Worm (Caenorhabditis elegans) whole organism, L2 larva: ENCODE data around the gene C12D8.9.

Experiments
- C34F6.9 ChIP-seq: fragments of 150-350 bp; optimal IDR thresholded peaks from 2 replicates; lab custom pipeline; 2014; ENCODE audit warnings: missing biosample characterization, missing genetic modification characterization
- F13H6.1 ChIP-seq: sonication (generic microtip); optimal IDR thresholded peaks from 2 replicates; lab custom pipeline; 2016; ENCODE audit warnings: missing genetic modification characterization, missing compliant biosample characterization
- R02D3.7 ChIP-seq: fragments of 150-350 bp; optimal IDR thresholded peaks from 2 replicates; lab custom pipeline; 2014; ENCODE audit warnings: missing biosample characterization, missing genetic modification characterization
- Y55F3AM.14 ChIP-seq: fragments of 200-800 bp; sonication (Bioruptor generic); optimal IDR thresholded peaks from 2 replicates; lab custom pipeline; 2018; ENCODE audit warnings: mild to moderate bottlenecking, missing genetic modification characterization, missing compliant biosample characterization
- alr-1 ChIP-seq: fragments of 150-350 bp; optimal IDR thresholded peaks from 2 replicates; lab custom pipeline; 2014; ENCODE audit warnings: missing biosample characterization, missing genetic modification characterization
- aly-2 ChIP-seq: fragments of 150-350 bp; optimal IDR thresholded peaks from 2 replicates; lab custom pipeline; 2014; ENCODE audit warnings: missing biosample characterization, missing genetic modification characterization
- ama-1 ChIP-seq: fragments of 150-350 bp; optimal IDR thresholded peaks from 2 replicates; lab custom pipeline; 2018; ENCODE audit warnings: inconsistent platforms
- blmp-1 ChIP-seq: sonication (generic microtip); optimal IDR thresholded peaks from 2 replicates; lab custom pipeline; 2017; ENCODE audit warnings: missing genetic modification characterization, mild to moderate bottlenecking, missing compliant biosample characterization, antibody characterized with exemption, moderate library complexity; ENCODE audit not compliant: insufficient read depth
- ceh-82 ChIP-seq: fragments of 150-350 bp; optimal IDR thresholded peaks from 2 replicates; lab custom pipeline; 2014; ENCODE audit warnings: missing biosample characterization, missing genetic modification characterization
- crh-2 ChIP-seq: sonication (generic microtip); optimal IDR thresholded peaks from 2 replicates; lab custom pipeline; 2017; ENCODE audit warnings: missing biosample characterization, missing genetic modification characterization
- dmd-4 ChIP-seq: sonication (generic microtip); optimal IDR thresholded peaks from 2 replicates; lab custom pipeline; 2017; ENCODE audit warnings: missing biosample characterization, missing genetic modification characterization
- egl-27 ChIP-seq: sonication (generic microtip); optimal IDR thresholded peaks from 3 replicates; lab custom pipeline; 2017; ENCODE audit warnings: missing biosample characterization, missing genetic modification reagents, missing genetic modification characterization
- elt-1 ChIP-seq: fragments of 150-350 bp; optimal IDR thresholded peaks from 2 replicates; lab custom pipeline; 2014; ENCODE audit warnings: missing biosample characterization, missing genetic modification characterization
- fos-1 ChIP-seq: fragments of 150-350 bp; optimal IDR thresholded peaks from 2 replicates; lab custom pipeline; 2014; ENCODE audit warnings: missing biosample characterization, missing genetic modification characterization
- lin-11 ChIP-seq: fragments of 150-350 bp; sonication (generic microtip); optimal IDR thresholded peaks from 2 replicates; lab custom pipeline; 2014; ENCODE audit warnings: missing biosample characterization, missing genetic modification characterization, inconsistent platforms, mixed read lengths
- lin-13 ChIP-seq: fragments of 150-350 bp; optimal IDR thresholded peaks from 2 replicates; lab custom pipeline; 2014; ENCODE audit warnings: missing biosample characterization, missing genetic modification reagents, missing genetic modification characterization
- lin-39 ChIP-seq: fragments of 150-350 bp; optimal IDR thresholded peaks from 2 replicates; lab custom pipeline; 2014; ENCODE audit warnings: missing biosample characterization, missing genetic modification reagents, missing genetic modification characterization
- lsy-2 ChIP-seq, 2 experiments: fragments of 150-350 bp in 1 of 2; sonication (generic microtip) in 1 of 2; optimal IDR thresholded peaks; 2 replicates each; lab custom pipeline; 2014 to 2017; ENCODE audit warnings: missing biosample characterization in 2 of 2, missing genetic modification characterization in 2 of 2
- mab-5 ChIP-seq: fragments of 150-350 bp; optimal IDR thresholded peaks from 2 replicates; lab custom pipeline; 2014; ENCODE audit warnings: missing biosample characterization, missing genetic modification characterization
- mbf-1 ChIP-seq: sonication (generic microtip); optimal IDR thresholded peaks from 2 replicates; lab custom pipeline; 2017; ENCODE audit warnings: missing biosample characterization, missing genetic modification characterization
- mdl-1 ChIP-seq, 2 experiments: fragments of 150-350 bp in 1 of 2; sonication (generic microtip) in 1 of 2; optimal IDR thresholded peaks; 2 replicates each; lab custom pipeline; 2017; ENCODE audit warnings: missing biosample characterization in 2 of 2, missing genetic modification characterization in 2 of 2
- nhr-10 ChIP-seq: sonication (generic microtip); optimal IDR thresholded peaks from 2 replicates; lab custom pipeline; 2017; ENCODE audit warnings: missing biosample characterization, missing genetic modification characterization
- nhr-12 ChIP-seq: fragments of 150-350 bp; optimal IDR thresholded peaks from 2 replicates; lab custom pipeline; 2014; ENCODE audit warnings: missing biosample characterization, missing genetic modification characterization
- nhr-129 ChIP-seq: fragments of 150-350 bp; optimal IDR thresholded peaks from 2 replicates; lab custom pipeline; 2014; ENCODE audit warnings: missing biosample characterization, missing genetic modification characterization
- nhr-21 ChIP-seq: fragments of 150-350 bp; optimal IDR thresholded peaks from 2 replicates; lab custom pipeline; 2014; ENCODE audit warnings: missing biosample characterization, missing genetic modification characterization
- nhr-23 ChIP-seq: fragments of 150-350 bp; optimal IDR thresholded peaks from 2 replicates; lab custom pipeline; 2014; ENCODE audit warnings: missing biosample characterization, missing genetic modification reagents, missing genetic modification characterization
- nhr-6 ChIP-seq: fragments of 150-350 bp; optimal IDR thresholded peaks from 2 replicates; lab custom pipeline; 2014; ENCODE audit warnings: missing biosample characterization, missing genetic modification characterization
- nhr-77 ChIP-seq: fragments of 150-350 bp; optimal IDR thresholded peaks from 2 replicates; lab custom pipeline; 2014; ENCODE audit warnings: missing biosample characterization, missing genetic modification characterization
- peb-1 ChIP-seq: fragments of 150-350 bp; optimal IDR thresholded peaks from 2 replicates; lab custom pipeline; 2014; ENCODE audit warnings: missing biosample characterization, missing genetic modification characterization
- sem-4 ChIP-seq: fragments of 150-350 bp; optimal IDR thresholded peaks from 2 replicates; lab custom pipeline; 2014; ENCODE audit warnings: missing biosample characterization, missing genetic modification reagents, missing genetic modification characterization
- skn-1 ChIP-seq: sonication (generic microtip); optimal IDR thresholded peaks from 2 replicates; lab custom pipeline; 2017; ENCODE audit warnings: missing biosample characterization, missing genetic modification characterization
- sma-3 ChIP-seq: sonication (generic microtip); optimal IDR thresholded peaks from 2 replicates; lab custom pipeline; 2016; ENCODE audit warnings: missing genetic modification reagents, missing genetic modification characterization, missing compliant biosample characterization
- sma-9 ChIP-seq, 2 experiments: fragments of 150-350 bp in 1 of 2; sonication (generic microtip) in 1 of 2; optimal IDR thresholded peaks; 2 replicates each; lab custom pipeline; 2014 to 2016; ENCODE audit warnings: missing genetic modification characterization in 2 of 2, mild to moderate bottlenecking in 1 of 2, missing biosample characterization in 1 of 2, missing compliant biosample characterization in 1 of 2, missing genetic modification reagents in 1 of 2, moderate library complexity in 1 of 2
- snpc-4 ChIP-seq: fragments of 150-350 bp; optimal IDR thresholded peaks from 2 replicates; lab custom pipeline; 2014; ENCODE audit warnings: missing biosample characterization, missing genetic modification characterization
- unc-39 ChIP-seq: fragments of 150-350 bp; optimal IDR thresholded peaks from 2 replicates; lab custom pipeline; 2014; ENCODE audit warnings: missing biosample characterization, missing genetic modification characterization
- unc-55 ChIP-seq: fragments of 150-350 bp; sonication (generic microtip); optimal IDR thresholded peaks from 3 replicates; lab custom pipeline; 2014; ENCODE audit warnings: missing biosample characterization, missing genetic modification reagents, missing genetic modification characterization
- unc-62 ChIP-seq: fragments of 150-350 bp; optimal IDR thresholded peaks from 2 replicates; lab custom pipeline; 2014; ENCODE audit warnings: missing biosample characterization, missing genetic modification reagents, missing genetic modification characterization
- zag-1 ChIP-seq: fragments of 150-350 bp; optimal IDR thresholded peaks from 2 replicates; lab custom pipeline; 2014; ENCODE audit warnings: missing biosample characterization, missing genetic modification characterization
- ztf-1 ChIP-seq: fragments of 200-800 bp; sonication (Bioruptor generic); conservative IDR thresholded peaks from 2 replicates; pipeline ENCODE4 v1.3.6; 2022; ENCODE audit warnings: missing genetic modification characterization, missing compliant biosample characterization
- ztf-11 ChIP-seq: sonication (generic microtip); optimal IDR thresholded peaks from 2 replicates; lab custom pipeline; 2017; ENCODE audit warnings: missing biosample characterization, missing genetic modification characterization
- ztf-4 ChIP-seq: fragments of 150-350 bp; optimal IDR thresholded peaks from 2 replicates; lab custom pipeline; 2014; ENCODE audit warnings: missing biosample characterization, missing genetic modification characterization

The C12D8.9 gene

ce11 chrV:10273837-10274236, 30.8 kb upstream of the C12D8.9 start:
- TF ChIP-seq sma-3 (GFP tag; lab: Kevin White, UChicago) (no peak), ztf-11 (tag; lab: Kevin White, UChicago) (no peak), nhr-6 (peak; percentile 62), mab-5 (tag; lab: Kevin White, UChicago) (peak; percentile 14), ama-1 (no peak), dmd-4 (no peak), unc-62 (GFP tag; lab: Kevin White, UChicago) (no peak), egl-27 (tag; lab: Kevin White, UChicago) (peak; percentile 36), mbf-1 (tag; lab: Kevin White, UChicago) (no peak), sma-9 (GFP tag; optimal IDR thresholded peaks at IDR 0.05; lab: Kevin White, UChicago) (peak; percentile 60), sma-9 (tag; optimal IDR thresholded peaks at IDR 0.05; lab: Kevin White, UChicago) (no peak), R02D3.7 (tag; lab: Kevin White, UChicago) (no peak), aly-2 (tag; lab: Kevin White, UChicago) (no peak), snpc-4 (tag; lab: Kevin White, UChicago) (peak; percentile 15), Y55F3AM.14 (GFP tag; lab: Kevin White, UChicago) (peak; percentile 25), ztf-1 (GFP tag; lab: Robert Waterston, UW) (no peak), lsy-2 (tag; optimal IDR thresholded peaks at IDR 0.05; lab: Kevin White, UChicago) (peak in 1 of 2 experiments; percentile 67), lin-13 (GFP tag; lab: Kevin White, UChicago) (peak; percentile 40), F13H6.1 (tag; lab: Kevin White, UChicago) (peak; percentile 62), unc-39 (tag; lab: Kevin White, UChicago) (no peak), elt-1 (no peak), C34F6.9 (peak; percentile 78), ceh-82 (no peak), mdl-1 (tag; optimal IDR thresholded peaks at IDR 0.05; lab: Kevin White, UChicago) (peak in 1 of 2 experiments; percentile 74), nhr-12 (tag; lab: Kevin White, UChicago) (no peak), zag-1 (tag; lab: Kevin White, UChicago) (peak; percentile 73), unc-55 (GFP tag; lab: Kevin White, UChicago) (peak; percentile 87), ztf-4 (peak; percentile 37), crh-2 (tag; lab: Kevin White, UChicago) (peak; percentile 46), alr-1 (tag; lab: Kevin White, UChicago) (peak; percentile 25), nhr-129 (tag; lab: Kevin White, UChicago) (peak; percentile 73), skn-1 (tag; lab: Kevin White, UChicago) (no peak), lin-11 (peak; percentile 22)
- TF ChIP-seq, all 48 proteins: peak for 18

- no peak for TF ChIP-seq ztf-1 (GFP tag; lab: Robert Waterston, UW)
- no peak for TF ChIP-seq mdl-1 (tag; optimal IDR thresholded peaks at IDR 0.05; lab: Kevin White, UChicago)
- no peak for TF ChIP-seq nhr-6
- TF ChIP-seq nhr-23: no peak
- TF ChIP-seq unc-55 (GFP tag; lab: Kevin White, UChicago): no peak
- no peak for TF ChIP-seq sem-4 (tag; lab: Kevin White, UChicago)
- TF ChIP-seq lin-39: no peak
- TF ChIP-seq egl-27 (tag; lab: Kevin White, UChicago): no peak
- TF ChIP-seq nhr-77: no peak
- no peak for TF ChIP-seq nhr-21 (tag; lab: Kevin White, UChicago)
- no peak for TF ChIP-seq mbf-1 (tag; lab: Kevin White, UChicago)
- no peak for TF ChIP-seq lsy-2 (tag; optimal IDR thresholded peaks at IDR 0.05; lab: Kevin White, UChicago)
- no peak for TF ChIP-seq skn-1 (tag; lab: Kevin White, UChicago)
- no peak for TF ChIP-seq blmp-1 (tag; lab: Kevin White, UChicago)
- TF ChIP-seq elt-1: no peak
- TF ChIP-seq Y55F3AM.14 (GFP tag; lab: Kevin White, UChicago): no peak
- TF ChIP-seq crh-2 (tag; lab: Kevin White, UChicago): no peak
- TF ChIP-seq fos-1 (tag; lab: Kevin White, UChicago): no peak
Observed at ce11 chrV:10270214-10270613, 27.2 kb upstream of the C12D8.9 start, which contains the start of gene ric-4. Gene ric-4, minus strand, starts transcription at chrV:10270314.

- TF ChIP-seq zag-1 (tag; lab: Kevin White, UChicago) (no peak), peb-1 (no peak), unc-39 (tag; lab: Kevin White, UChicago) (no peak), nhr-129 (tag; lab: Kevin White, UChicago) (no peak), crh-2 (tag; lab: Kevin White, UChicago) (no peak), lin-11 (no peak), nhr-10 (tag; lab: Kevin White, UChicago) (no peak), lsy-2 (tag; optimal IDR thresholded peaks at IDR 0.05; lab: Kevin White, UChicago) (no peak)
Observed at ce11 chrV:10266050-10266449, 23.0 kb upstream of the C12D8.9 start.
